Fruit fly (Drosophila melanogaster) whole organism, embryonic: ENCODE results near the gene CG1635.

Experiments
- CG10462 ChIP-seq: fragments of 200-800 bp; sonication (Bioruptor generic); optimal IDR thresholded peaks from 2 replicates; lab custom pipeline; 2016; ENCODE audit warnings: missing biosample characterization, missing genetic modification characterization
- CG10959 ChIP-seq: fragments of 200-800 bp; sonication (Bioruptor generic); IDR thresholded peaks from 2 replicates; pipeline ENCODE4 v1.3.6; 2022; ENCODE audit warnings: missing biosample characterization, missing genetic modification characterization
- CG12071 ChIP-seq: fragments of 200-800 bp; sonication (Bioruptor generic); optimal IDR thresholded peaks from 3 replicates; lab custom pipeline; 2018; ENCODE audit warnings: missing biosample characterization, mild to moderate bottlenecking, missing genetic modification characterization
- CG13624 ChIP-seq: fragments of 200-800 bp; sonication (Bioruptor generic); optimal IDR thresholded peaks from 2 replicates; lab custom pipeline; 2016; ENCODE audit warnings: missing biosample characterization, missing genetic modification characterization
- CG13894 ChIP-seq: fragments of 200-800 bp; sonication (Bioruptor generic); optimal IDR thresholded peaks from 3 replicates; lab custom pipeline; 2018; ENCODE audit warnings: missing biosample characterization, mild to moderate bottlenecking, missing genetic modification characterization, moderate library complexity
- CG15696 ChIP-seq: fragments of 200-800 bp; sonication (Bioruptor generic); optimal IDR thresholded peaks from 2 replicates; lab custom pipeline; 2019; ENCODE audit warnings: missing biosample characterization, mild to moderate bottlenecking, missing genetic modification characterization, moderate library complexity
- CG16815 ChIP-seq: fragments of 200-800 bp; sonication (Bioruptor generic); optimal IDR thresholded peaks from 3 replicates; lab custom pipeline; 2017; ENCODE audit warnings: missing biosample characterization, mild to moderate bottlenecking, missing genetic modification characterization
- CG2116 ChIP-seq: fragments of 200-800 bp; sonication (Bioruptor generic); optimal IDR thresholded peaks from 3 replicates; lab custom pipeline; 2018; ENCODE audit warnings: missing biosample characterization, mild to moderate bottlenecking, missing genetic modification characterization
- CG2678 ChIP-seq: fragments of 200-800 bp; sonication (Bioruptor generic); optimal IDR thresholded peaks from 3 replicates; lab custom pipeline; 2019; ENCODE audit warnings: missing biosample characterization, mild to moderate bottlenecking, missing genetic modification characterization, moderate library complexity
- CG31365 ChIP-seq: fragments of 200-800 bp; sonication (Bioruptor generic); optimal IDR thresholded peaks from 2 replicates; lab custom pipeline; 2018; ENCODE audit warnings: missing biosample characterization, mild to moderate bottlenecking, missing genetic modification characterization
- CG4282 ChIP-seq: fragments of 200-800 bp; sonication (Bioruptor generic); optimal IDR thresholded peaks from 2 replicates; lab custom pipeline; 2016; ENCODE audit warnings: missing biosample characterization, missing genetic modification characterization
- CG4707 ChIP-seq: fragments of 200-800 bp; sonication (Bioruptor generic); optimal IDR thresholded peaks from 2 replicates; lab custom pipeline; 2018; ENCODE audit warnings: missing biosample characterization, mild to moderate bottlenecking, missing genetic modification characterization, moderate library complexity
- CG6683 ChIP-seq: fragments of 200-800 bp; sonication (Bioruptor generic); optimal IDR thresholded peaks from 2 replicates; lab custom pipeline; 2017; ENCODE audit warnings: missing biosample characterization, mild to moderate bottlenecking, missing genetic modification characterization, missing genetic modification reagents
- CG6689 ChIP-seq: fragments of 200-800 bp; sonication (Bioruptor generic); IDR thresholded peaks from 2 replicates; pipeline ENCODE4 v1.3.6; 2022; ENCODE audit warnings: missing biosample characterization, missing genetic modification characterization
- CG7357 ChIP-seq: fragments of 200-800 bp; sonication (Bioruptor generic); IDR thresholded peaks from 3 replicates; pipeline ENCODE4 v1.3.6; 2022; ENCODE audit warnings: missing biosample characterization, missing genetic modification characterization
- CG7556 ChIP-seq: fragments of 200-800 bp; sonication (Bioruptor generic); optimal IDR thresholded peaks from 2 replicates; lab custom pipeline; 2017; ENCODE audit warnings: missing biosample characterization, mild to moderate bottlenecking, missing genetic modification characterization
- CG8765 ChIP-seq: fragments of 200-800 bp; sonication (Bioruptor generic); IDR thresholded peaks from 2 replicates; pipeline ENCODE4 v1.3.6; 2022; ENCODE audit warnings: missing biosample characterization, missing genetic modification characterization
- CG8924 ChIP-seq: fragments of 200-800 bp; optimal IDR thresholded peaks from 3 replicates; lab custom pipeline; 2019; ENCODE audit warnings: missing biosample characterization, mild to moderate bottlenecking, missing genetic modification characterization, moderate library complexity
- Dbx ChIP-seq: fragments of 200-800 bp; sonication (Bioruptor generic); IDR thresholded peaks from 3 replicates; pipeline ENCODE4 v1.3.6; 2022; ENCODE audit warnings: missing biosample characterization, missing genetic modification characterization
- Ets65A ChIP-seq: fragments of 200-800 bp; sonication (Bioruptor generic); peaks from one replicate; lab custom pipeline; 2016; ENCODE audit warnings: missing biosample characterization, missing genetic modification characterization
- Hey ChIP-seq: fragments of 200-800 bp; sonication (Bioruptor generic); optimal IDR thresholded peaks from 3 replicates; lab custom pipeline; 2018; ENCODE audit warnings: missing biosample characterization, mild to moderate bottlenecking, missing genetic modification characterization
- HmgZ ChIP-seq: fragments of 200-800 bp; sonication (Bioruptor generic); optimal IDR thresholded peaks from 2 replicates; lab custom pipeline; 2018; ENCODE audit warnings: missing biosample characterization, mild to moderate bottlenecking, missing genetic modification characterization
- Hmx ChIP-seq: fragments of 200-800 bp; sonication (Bioruptor generic); optimal IDR thresholded peaks from 2 replicates; lab custom pipeline; 2016; ENCODE audit warnings: missing biosample characterization, missing genetic modification characterization
- Hr3 ChIP-seq: fragments of 200-800 bp; sonication (Bioruptor generic); optimal IDR thresholded peaks from 3 replicates; lab custom pipeline; 2016; ENCODE audit warnings: missing biosample characterization, missing genetic modification characterization
- MESR4 ChIP-seq: fragments of 200-800 bp; sonication (Bioruptor generic); optimal IDR thresholded peaks from 2 replicates; lab custom pipeline; 2018; ENCODE audit warnings: missing biosample characterization, mild to moderate bottlenecking, missing genetic modification characterization, moderate library complexity
- Med ChIP-seq: fragments of 200-800 bp; sonication (Bioruptor generic); peaks from one replicate; lab custom pipeline; 2016; ENCODE audit warnings: missing biosample characterization, missing genetic modification characterization, mild to moderate bottlenecking, inconsistent platforms, moderate library complexity
- Oli ChIP-seq: fragments of 200-800 bp; sonication (Bioruptor generic); optimal IDR thresholded peaks from 2 replicates; lab custom pipeline; 2018; ENCODE audit warnings: missing biosample characterization, mild to moderate bottlenecking, missing genetic modification characterization, moderate library complexity
- Opbp ChIP-seq: fragments of 200-800 bp; sonication (Bioruptor generic); IDR thresholded peaks from 3 replicates; pipeline ENCODE4 v1.3.6; 2022; ENCODE audit warnings: missing biosample characterization, missing genetic modification characterization; ENCODE audit not compliant: partially characterized antibody
- Ravus ChIP-seq: fragments of 200-800 bp; sonication (Bioruptor generic); IDR thresholded peaks from 2 replicates; pipeline ENCODE4 v1.3.6; 2022; ENCODE audit warnings: missing biosample characterization, missing genetic modification characterization
- Scr ChIP-seq: fragments of 200-800 bp; sonication (Bioruptor generic); IDR thresholded peaks from 2 replicates; pipeline ENCODE4 v1.3.6; 2022; ENCODE audit warnings: missing biosample characterization, missing genetic modification characterization; ENCODE audit not compliant: partially characterized antibody
- Usf ChIP-seq: fragments of 200-800 bp; sonication (Bioruptor generic); optimal IDR thresholded peaks from 2 replicates; lab custom pipeline; 2017; ENCODE audit warnings: missing genotype, missing biosample characterization, missing genetic modification characterization
- al ChIP-seq: fragments of 200-800 bp; sonication (Bioruptor generic); IDR thresholded peaks from 2 replicates; pipeline ENCODE4 v1.3.6; 2022; ENCODE audit warnings: missing biosample characterization, missing genetic modification characterization
- bbx ChIP-seq: fragments of 200-800 bp; sonication (Bioruptor generic); IDR thresholded peaks from 2 replicates; pipeline ENCODE4 v1.3.6; 2022; ENCODE audit warnings: missing biosample characterization, missing genetic modification characterization; ENCODE audit not compliant: partially characterized antibody
- cwo ChIP-seq: fragments of 200-800 bp; sonication (Bioruptor generic); optimal IDR thresholded peaks from 3 replicates; lab custom pipeline; 2017; ENCODE audit warnings: missing biosample characterization, missing genetic modification characterization, mild to moderate bottlenecking, moderate library complexity, missing genetic modification reagents
- dan ChIP-seq: fragments of 200-800 bp; sonication (Bioruptor generic); IDR thresholded peaks from 2 replicates; pipeline ENCODE4 v1.3.6; 2022; ENCODE audit warnings: missing biosample characterization, missing genetic modification characterization
- ftz-f1 ChIP-seq: fragments of 200-800 bp; sonication (Bioruptor generic); optimal IDR thresholded peaks from 2 replicates; lab custom pipeline; 2016; ENCODE audit warnings: missing biosample characterization, missing genetic modification characterization
- fu2 ChIP-seq: fragments of 200-800 bp; sonication (Bioruptor generic); optimal IDR thresholded peaks from 2 replicates; lab custom pipeline; 2016; ENCODE audit warnings: missing biosample characterization, missing genetic modification characterization
- gcm ChIP-seq: fragments of 200-800 bp; sonication (Bioruptor generic); optimal IDR thresholded peaks from 2 replicates; lab custom pipeline; 2019; ENCODE audit warnings: missing biosample characterization, mild to moderate bottlenecking, missing genetic modification characterization, moderate library complexity
- h ChIP-seq: fragments of >200 bp; optimal IDR thresholded peaks from 2 replicates; lab custom pipeline; 2017
- luna ChIP-seq: fragments of 200-800 bp; sonication (Bioruptor generic); optimal IDR thresholded peaks from 2 replicates; lab custom pipeline; 2016; ENCODE audit warnings: missing biosample characterization, missing genetic modification characterization
- mam ChIP-seq: fragments of 200-800 bp; sonication (Bioruptor generic); optimal IDR thresholded peaks from 3 replicates; lab custom pipeline; 2016; ENCODE audit warnings: missing biosample characterization, missing genetic modification characterization
- pb ChIP-seq: fragments of 200-800 bp; sonication (Bioruptor generic); optimal IDR thresholded peaks from 3 replicates; lab custom pipeline; 2016; ENCODE audit warnings: missing biosample characterization, missing genetic modification characterization
- seq ChIP-seq: fragments of 200-800 bp; sonication (Bioruptor generic); IDR thresholded peaks from 2 replicates; pipeline ENCODE4 v1.3.6; 2022; ENCODE audit warnings: missing biosample characterization, missing genetic modification characterization
- shn ChIP-seq: fragments of 200-800 bp; sonication (Bioruptor generic); optimal IDR thresholded peaks from 3 replicates; lab custom pipeline; 2016; ENCODE audit warnings: missing biosample characterization, missing genetic modification characterization
- stwl ChIP-seq: fragments of 200-800 bp; sonication (Bioruptor generic); optimal IDR thresholded peaks from 3 replicates; lab custom pipeline; 2018; ENCODE audit warnings: missing biosample characterization, mild to moderate bottlenecking, missing genetic modification characterization, moderate library complexity
- tin ChIP-seq: fragments of 200-800 bp; sonication (Bioruptor generic); optimal IDR thresholded peaks from 3 replicates; lab custom pipeline; 2016; ENCODE audit warnings: missing biosample characterization, missing genetic modification characterization
- tna ChIP-seq: fragments of 200-800 bp; sonication (Bioruptor generic); IDR thresholded peaks from 2 replicates; pipeline ENCODE4 v1.3.6; 2022; ENCODE audit warnings: missing biosample characterization, missing genetic modification characterization; ENCODE audit not compliant: partially characterized antibody
- tup ChIP-seq: fragments of 200-800 bp; sonication (Bioruptor generic); optimal IDR thresholded peaks from 2 replicates; lab custom pipeline; 2016; ENCODE audit warnings: missing biosample characterization, mild to moderate bottlenecking, missing genetic modification characterization, moderate library complexity
- vvl ChIP-seq: fragments of 200-800 bp; sonication (Bioruptor generic); IDR thresholded peaks from 2 replicates; pipeline ENCODE4 v1.3.6; 2022; ENCODE audit warnings: missing biosample characterization, missing genetic modification characterization
- yki ChIP-seq: fragments of >200 bp; optimal IDR thresholded peaks from 3 replicates; lab custom pipeline; 2018
- zen2 ChIP-seq: fragments of 200-800 bp; sonication (Bioruptor generic); IDR thresholded peaks from 3 replicates; pipeline ENCODE4 v1.3.6; 2022; ENCODE audit warnings: missing biosample characterization, missing genetic modification characterization; ENCODE audit not compliant: partially characterized antibody

The CG1635 gene

dm6 chr3R:31592256-31592879 lies 3.9 kb downstream of the CG1635 start, which contains the start of gene CG1774 (continued):
- no peak for TF ChIP-seq ftz-f1
- peak; percentile 22 for TF ChIP-seq Ravus (GFP tag; lab: Robert Waterston, UW)
- TF ChIP-seq Hey (tag; lab: Kevin White, UChicago), result no peak
- peak; percentile 90 for TF ChIP-seq Dbx (GFP tag; lab: Robert Waterston, UW)
- TF ChIP-seq CG2678, result peak; percentile 91
- peak; percentile 98 for TF ChIP-seq Med (GFP tag; lab: Kevin White, UChicago)
- no peak for TF ChIP-seq CG7357 (GFP tag; lab: Robert Waterston, UW)
- TF ChIP-seq Usf (GFP tag; lab: Kevin White, UChicago), result peak; percentile 35
- TF ChIP-seq Oli (tag; lab: Kevin White, UChicago), result peak; percentile 68
- peak; percentile 77 for TF ChIP-seq luna
- TF ChIP-seq seq (GFP tag; lab: Robert Waterston, UW), result peak; percentile 67
- TF ChIP-seq CG4282 (GFP tag; lab: Kevin White, UChicago), result peak; percentile 39
- no peak for TF ChIP-seq yki (lab: Kevin White, UChicago)
- TF ChIP-seq pb, result peak; percentile 45
- no peak for TF ChIP-seq MESR4 (GFP tag; lab: Kevin White, UChicago)
- TF ChIP-seq vvl (GFP tag; lab: Robert Waterston, UW), result peak; percentile 83
- peak; percentile 55 for TF ChIP-seq Hr3
- TF ChIP-seq tup (GFP tag; lab: Kevin White, UChicago), result peak; percentile 24
- peak; percentile 91 for TF ChIP-seq CG13624 (GFP tag; lab: Kevin White, UChicago)
- peak; percentile 93 for TF ChIP-seq cwo (GFP tag; lab: Kevin White, UChicago)
- TF ChIP-seq h (lab: Kevin White, UChicago), result no peak
- TF ChIP-seq al (GFP tag; lab: Robert Waterston, UW), result peak; percentile 81
- TF ChIP-seq dan (GFP tag; lab: Robert Waterston, UW), result no peak
- TF ChIP-seq gcm (GFP tag; lab: Kevin White, UChicago), result peak; percentile 33
- TF ChIP-seq tin (GFP tag; lab: Kevin White, UChicago), result peak; percentile 65
- no peak for TF ChIP-seq Opbp (GFP tag; lab: Robert Waterston, UW)
- peak; percentile 72 for TF ChIP-seq CG12071
- TF ChIP-seq CG10462 (GFP tag; lab: Kevin White, UChicago), result peak; percentile 25
- TF ChIP-seq stwl (tag; lab: Kevin White, UChicago), result no peak
- peak; percentile 96 for TF ChIP-seq Ets65A (GFP tag; lab: Kevin White, UChicago)
- TF ChIP-seq CG4707 (GFP tag; lab: Kevin White, UChicago), result no peak
- no peak for TF ChIP-seq zen2 (GFP tag; lab: Robert Waterston, UW)
- peak; percentile 22 for TF ChIP-seq shn (GFP tag; lab: Kevin White, UChicago)
- TF ChIP-seq CG15696 (tag; lab: Kevin White, UChicago), result peak; percentile 38
- TF ChIP-seq Hmx (GFP tag; lab: Kevin White, UChicago), result peak; percentile 34
- peak; percentile 80 for TF ChIP-seq CG13894 (tag; lab: Kevin White, UChicago)
- peak; percentile 92 for TF ChIP-seq mam
- no peak for TF ChIP-seq CG10959 (GFP tag; lab: Robert Waterston, UW)
- TF ChIP-seq CG2116, result peak; percentile 18
- TF ChIP-seq CG6683 (GFP tag; lab: Kevin White, UChicago), result peak; percentile 65
- TF ChIP-seq CG16815 (GFP tag; lab: Kevin White, UChicago), result peak; percentile 60
- peak; percentile 31; the same call in 1 of the 2 replicates for TF ChIP-seq CG6689
- TF ChIP-seq CG7556 (GFP tag; lab: Kevin White, UChicago), result peak; percentile 79
- no peak for TF ChIP-seq Scr (GFP tag; lab: Robert Waterston, UW)
- peak; percentile 77 for TF ChIP-seq fu2 (GFP tag; lab: Kevin White, UChicago)
- no peak for TF ChIP-seq CG31365 (tag; lab: Kevin White, UChicago)
- TF ChIP-seq bbx, result no peak
- TF ChIP-seq tna (GFP tag; lab: Robert Waterston, UW), result no peak
- peak; percentile 40; the same call in 1 of the 2 replicates for TF ChIP-seq CG8765 (GFP tag; lab: Robert Waterston, UW)
- peak; percentile 83 for TF ChIP-seq HmgZ (tag; lab: Kevin White, UChicago)
- TF ChIP-seq CG8924 (tag; lab: Kevin White, UChicago), result peak; percentile 75
